Worm (Caenorhabditis elegans): ENCODE measurements around the gene srh-223.

- TF ChIP-seq dpff-1 (tag; optimal IDR thresholded peaks at IDR 0.05) = no peak
- no peak for TF ChIP-seq F10E7.11 (tag; optimal IDR thresholded peaks at IDR 0.05)
- TF ChIP-seq F33H1.4 (GFP tag; IDR thresholded peaks at IDR 0.05) = no peak
- no peak for TF ChIP-seq ccch-3 (GFP tag; optimal IDR thresholded peaks at IDR 0.05)
- TF ChIP-seq lsl-1 (GFP tag; optimal IDR thresholded peaks at IDR 0.05) = no peak
These were observed 25.6 kb upstream of the srh-223 start, which contains the start of gene clec-73 for ce11 chrIV:3956095-3956494.
